Worm (Caenorhabditis elegans) whole organism, mixed stage, embryonic: ENCODE data around the gene del-10.

ENCODE experiments used
- M03D4.4 ChIP-seq: sonication (generic microtip); optimal IDR thresholded peaks from 2 replicates; lab custom pipeline; 2017; ENCODE audit warnings: mild to moderate bottlenecking, missing genetic modification characterization, missing compliant biosample characterization
- blmp-1 ChIP-seq: fragments of 150-350 bp; optimal IDR thresholded peaks from 2 replicates; lab custom pipeline; 2014; ENCODE audit warnings: missing biosample characterization, missing genetic modification characterization
- ceh-39 ChIP-seq: fragments of 150-350 bp; optimal IDR thresholded peaks from 2 replicates; lab custom pipeline; 2014; ENCODE audit warnings: missing biosample characterization, missing genetic modification characterization
- ceh-43 ChIP-seq: fragments of 200-800 bp; sonication (Bioruptor generic); optimal IDR thresholded peaks from 2 replicates; lab custom pipeline; 2018; ENCODE audit warnings: mild to moderate bottlenecking, missing genetic modification characterization, moderate library complexity, missing compliant biosample characterization
- ceh-83 ChIP-seq: fragments of 200-800 bp; sonication (Bioruptor generic); optimal IDR thresholded peaks from 2 replicates; lab custom pipeline; 2018; ENCODE audit warnings: mild to moderate bottlenecking, missing genetic modification characterization, missing compliant biosample characterization
- ces-1 ChIP-seq: fragments of 150-350 bp; optimal IDR thresholded peaks from 2 replicates; lab custom pipeline; 2014; ENCODE audit warnings: missing biosample characterization, missing genetic modification reagents, missing genetic modification characterization
- cnd-1 ChIP-seq: fragments of 200-800 bp; sonication (Bioruptor generic); optimal IDR thresholded peaks from 2 replicates; lab custom pipeline; 2018; ENCODE audit warnings: mild to moderate bottlenecking, missing genetic modification characterization, missing compliant biosample characterization
- drap-1 ChIP-seq: fragments of 200-800 bp; sonication (Bioruptor generic); optimal IDR thresholded peaks from 3 replicates; lab custom pipeline; 2018; ENCODE audit warnings: mild to moderate bottlenecking, missing genetic modification characterization, missing compliant biosample characterization
- elt-1 ChIP-seq: sonication (generic microtip); optimal IDR thresholded peaks from 2 replicates; lab custom pipeline; 2017; ENCODE audit warnings: missing genetic modification characterization, mild to moderate bottlenecking, missing compliant biosample characterization, antibody characterized with exemption, moderate library complexity, borderline replicate concordance; ENCODE audit not compliant: insufficient read depth
- elt-3 ChIP-seq: fragments of 150-350 bp; optimal IDR thresholded peaks from 2 replicates; lab custom pipeline; 2014; ENCODE audit warnings: missing biosample characterization, missing genetic modification characterization
- flh-1 ChIP-seq: fragments of 200-800 bp; sonication (Bioruptor generic); optimal IDR thresholded peaks from 2 replicates; lab custom pipeline; 2018; ENCODE audit warnings: mild to moderate bottlenecking, missing genetic modification characterization, moderate library complexity, missing compliant biosample characterization
- ham-2 ChIP-seq: fragments of 200-800 bp; sonication (Bioruptor generic); optimal IDR thresholded peaks from 2 replicates; lab custom pipeline; 2018; ENCODE audit warnings: mild to moderate bottlenecking, missing genetic modification characterization, missing compliant biosample characterization
- hlh-1 ChIP-seq: fragments of 150-350 bp; optimal IDR thresholded peaks from 2 replicates; lab custom pipeline; 2014; ENCODE audit warnings: missing biosample characterization, missing genetic modification reagents, missing genetic modification characterization
- lin-13 ChIP-seq: fragments of 150-350 bp; optimal IDR thresholded peaks from 2 replicates; lab custom pipeline; 2014; ENCODE audit warnings: missing biosample characterization, missing genetic modification characterization
- lin-32 ChIP-seq: fragments of 200-800 bp; sonication (Bioruptor generic); optimal IDR thresholded peaks from 2 replicates; lab custom pipeline; 2018; ENCODE audit warnings: mild to moderate bottlenecking, missing genetic modification characterization, missing compliant biosample characterization
- lsy-2 ChIP-seq: fragments of 150-350 bp; optimal IDR thresholded peaks from 2 replicates; lab custom pipeline; 2014; ENCODE audit warnings: missing biosample characterization, missing genetic modification characterization
- mab-5 ChIP-seq: fragments of 150-350 bp; optimal IDR thresholded peaks from 2 replicates; lab custom pipeline; 2014; ENCODE audit warnings: missing biosample characterization, missing genetic modification characterization
- mep-1 ChIP-seq: fragments of 150-350 bp; optimal IDR thresholded peaks from 2 replicates; lab custom pipeline; 2017; ENCODE audit warnings: missing biosample characterization, missing genetic modification reagents, missing genetic modification characterization, inconsistent platforms
- mls-2 ChIP-seq: sonication (generic microtip); optimal IDR thresholded peaks from 2 replicates; lab custom pipeline; 2016; ENCODE audit warnings: mild to moderate bottlenecking, missing genetic modification characterization, moderate library complexity, missing compliant biosample characterization
- nhr-12 ChIP-seq: fragments of 150-350 bp; optimal IDR thresholded peaks from 2 replicates; lab custom pipeline; 2014; ENCODE audit warnings: missing biosample characterization, missing genetic modification characterization
- nhr-2 ChIP-seq: fragments of 150-350 bp; optimal IDR thresholded peaks from 2 replicates; lab custom pipeline; 2014; ENCODE audit warnings: missing biosample characterization, missing genetic modification characterization
- nhr-237 ChIP-seq: fragments of 150-350 bp; optimal IDR thresholded peaks from 2 replicates; lab custom pipeline; 2014; ENCODE audit warnings: missing biosample characterization, missing genetic modification characterization
- nhr-28 ChIP-seq: fragments of 150-350 bp; optimal IDR thresholded peaks from 2 replicates; lab custom pipeline; 2014; ENCODE audit warnings: missing biosample characterization, missing genetic modification characterization
- nhr-76 ChIP-seq: sonication (generic microtip); optimal IDR thresholded peaks from 2 replicates; lab custom pipeline; 2017; ENCODE audit warnings: missing biosample characterization, missing genetic modification characterization
- pha-4 ChIP-seq: fragments of 150-350 bp; optimal IDR thresholded peaks from 2 replicates; lab custom pipeline; 2018; ENCODE audit warnings: missing biosample characterization, missing genetic modification reagents, missing genetic modification characterization
- sem-2 ChIP-seq: fragments of 200-800 bp; sonication (Bioruptor generic); optimal IDR thresholded peaks from 2 replicates; lab custom pipeline; 2018; ENCODE audit warnings: mild to moderate bottlenecking, missing genetic modification characterization, missing compliant biosample characterization
- snpc-4 ChIP-seq: fragments of 150-350 bp; optimal IDR thresholded peaks from 2 replicates; lab custom pipeline; 2014; ENCODE audit warnings: missing biosample characterization, missing genetic modification characterization
- sptf-1 ChIP-seq: sonication (generic microtip); optimal IDR thresholded peaks from 2 replicates; lab custom pipeline; 2017; ENCODE audit warnings: mild to moderate bottlenecking, missing genetic modification characterization, moderate library complexity, missing compliant biosample characterization
- tbx-8 ChIP-seq: fragments of 200-800 bp; sonication (Bioruptor generic); optimal IDR thresholded peaks from 2 replicates; lab custom pipeline; 2018; ENCODE audit warnings: mild to moderate bottlenecking, missing genetic modification characterization, moderate library complexity, missing compliant biosample characterization
- unc-120 ChIP-seq: sonication (generic microtip); optimal IDR thresholded peaks from 2 replicates; lab custom pipeline; 2017; ENCODE audit warnings: missing genetic modification characterization, missing compliant biosample characterization; ENCODE audit not compliant: poor library complexity, severe bottlenecking
- unc-39 ChIP-seq: fragments of 150-350 bp; optimal IDR thresholded peaks from 2 replicates; lab custom pipeline; 2014; ENCODE audit warnings: missing biosample characterization, missing genetic modification characterization
- unc-62 ChIP-seq: fragments of 150-350 bp; optimal IDR thresholded peaks from 2 replicates; lab custom pipeline; 2014; ENCODE audit warnings: missing biosample characterization, missing genetic modification reagents, missing genetic modification characterization
- zip-8 ChIP-seq: fragments of 150-350 bp; optimal IDR thresholded peaks from 2 replicates; lab custom pipeline; 2014; ENCODE audit warnings: missing biosample characterization, missing genetic modification characterization
- ztf-11 ChIP-seq: fragments of 150-350 bp; optimal IDR thresholded peaks from 2 replicates; lab custom pipeline; 2014; ENCODE audit warnings: missing biosample characterization, missing genetic modification characterization

del-10 gene

ce11 chrII:6449656-6450055 is 32.3 kb downstream of the del-10 start, which contains the start of gene nhr-22:
Gene nhr-22, minus strand, starts transcription at chrII:6449792.
- no peak for TF ChIP-seq unc-62 (GFP tag; lab: Kevin White, UChicago)
- TF ChIP-seq mls-2 (tag; lab: Kevin White, UChicago), result no peak
- no peak for TF ChIP-seq hlh-1
- TF ChIP-seq mab-5 (tag; lab: Kevin White, UChicago), result no peak
- no peak for TF ChIP-seq ces-1 (GFP tag; lab: Kevin White, UChicago)
- no peak for TF ChIP-seq ztf-11
- no peak for TF ChIP-seq ceh-39
- no peak for TF ChIP-seq elt-1 (tag; lab: Kevin White, UChicago)
- TF ChIP-seq M03D4.4 (tag; lab: Kevin White, UChicago), result no peak
- no peak for TF ChIP-seq pha-4 (tag; lab: Kevin White, UChicago)
- TF ChIP-seq lin-13 (tag; lab: Kevin White, UChicago), result no peak
- TF ChIP-seq ceh-43, result no peak
- TF ChIP-seq sptf-1, result no peak

ce11 chrII:6448656-6449055 is 33.3 kb downstream of the del-10 start:
- TF ChIP-seq unc-39 (tag; lab: Kevin White, UChicago) (no peak), drap-1 (GFP tag; lab: Kevin White, UChicago) (no peak), hlh-1 (no peak), mab-5 (tag; lab: Kevin White, UChicago) (no peak), nhr-76 (tag; lab: Kevin White, UChicago) (no peak), unc-120 (tag; lab: Kevin White, UChicago) (no peak), mls-2 (tag; lab: Kevin White, UChicago) (no peak), tbx-8 (GFP tag; lab: Kevin White, UChicago) (no peak), ztf-11 (no peak), nhr-12 (tag; lab: Kevin White, UChicago) (no peak), nhr-237 (tag; lab: Kevin White, UChicago) (no peak), lin-13 (tag; lab: Kevin White, UChicago) (no peak), unc-62 (GFP tag; lab: Kevin White, UChicago) (no peak)
- TF ChIP-seq, all 35 proteins: peak for 0

- TF ChIP-seq ceh-83, result no peak
Observed at ce11 chrII:6448189-6448588, 33.7 kb downstream of the del-10 start.

- TF ChIP-seq ces-1 (GFP tag; lab: Kevin White, UChicago) (no peak), elt-1 (tag; lab: Kevin White, UChicago) (no peak), lsy-2 (tag; lab: Kevin White, UChicago) (no peak), drap-1 (GFP tag; lab: Kevin White, UChicago) (no peak), flh-1 (no peak)
Observed at ce11 chrII:6443710-6444109, 38.2 kb downstream of the del-10 start, which contains the start of gene K06A1.2. Gene K06A1.2, plus strand, starts transcription at chrII:6444010.

ce11 chrII:6441128-6441527 is 40.8 kb downstream of the del-10 start, which contains the start of gene cutl-16:
Gene cutl-16, plus strand, starts transcription at chrII:6441428.
- TF ChIP-seq ceh-39 (no peak), sptf-1 (peak; percentile 22), mls-2 (tag; lab: Kevin White, UChicago) (peak; percentile 23), ham-2 (GFP tag; lab: Kevin White, UChicago) (peak; percentile 8)

ce11 chrII:6436845-6437244 is 45.1 kb downstream of the del-10 start:
- TF ChIP-seq nhr-2 (tag; lab: Kevin White, UChicago) (peak; percentile 95), elt-3 (tag; lab: Kevin White, UChicago) (no peak)
- TF ChIP-seq, all 35 proteins: peak for 1

ce11 chrII:6425993-6426392 is 55.9 kb downstream of the del-10 start, which contains the start of gene col-75:
Gene col-75, plus strand, starts transcription at chrII:6426293.
- TF ChIP-seq unc-120 (tag; lab: Kevin White, UChicago) (no peak), nhr-237 (tag; lab: Kevin White, UChicago) (no peak), blmp-1 (tag; lab: Kevin White, UChicago) (no peak), cnd-1 (no peak), snpc-4 (tag; lab: Kevin White, UChicago) (no peak), nhr-28 (tag; lab: Kevin White, UChicago) (no peak), lin-32 (no peak), drap-1 (GFP tag; lab: Kevin White, UChicago) (no peak), mab-5 (tag; lab: Kevin White, UChicago) (no peak), ceh-83 (no peak), ham-2 (GFP tag; lab: Kevin White, UChicago) (no peak), zip-8 (tag; lab: Kevin White, UChicago) (no peak), ztf-11 (no peak), sem-2 (no peak), ceh-39 (no peak), mep-1 (tag; lab: Kevin White, UChicago) (no peak), nhr-12 (tag; lab: Kevin White, UChicago) (no peak)
